Worm (Caenorhabditis elegans) whole organism, mixed stage, embryonic: ENCODE data around the gene rhgf-1.

Experiments used
- ceh-43 ChIP-seq: fragments of 200-800 bp; sonication (Bioruptor generic); optimal IDR thresholded peaks from 2 replicates; lab custom pipeline; 2018; ENCODE audit warnings: mild to moderate bottlenecking, missing genetic modification characterization, moderate library complexity, missing compliant biosample characterization
- elt-3 ChIP-seq: fragments of 150-350 bp; optimal IDR thresholded peaks from 2 replicates; lab custom pipeline; 2014; ENCODE audit warnings: missing biosample characterization, missing genetic modification characterization
- hlh-1 ChIP-seq: fragments of 150-350 bp; optimal IDR thresholded peaks from 2 replicates; lab custom pipeline; 2014; ENCODE audit warnings: missing biosample characterization, missing genetic modification reagents, missing genetic modification characterization
- mep-1 ChIP-seq: fragments of 150-350 bp; optimal IDR thresholded peaks from 2 replicates; lab custom pipeline; 2017; ENCODE audit warnings: missing biosample characterization, missing genetic modification reagents, missing genetic modification characterization, inconsistent platforms
- nhr-237 ChIP-seq: fragments of 150-350 bp; optimal IDR thresholded peaks from 2 replicates; lab custom pipeline; 2014; ENCODE audit warnings: missing biosample characterization, missing genetic modification characterization
- nhr-28 ChIP-seq: fragments of 150-350 bp; optimal IDR thresholded peaks from 2 replicates; lab custom pipeline; 2014; ENCODE audit warnings: missing biosample characterization, missing genetic modification characterization
- pha-4 ChIP-seq: fragments of 150-350 bp; optimal IDR thresholded peaks from 2 replicates; lab custom pipeline; 2018; ENCODE audit warnings: missing biosample characterization, missing genetic modification reagents, missing genetic modification characterization
- sem-2 ChIP-seq: fragments of 200-800 bp; sonication (Bioruptor generic); optimal IDR thresholded peaks from 2 replicates; lab custom pipeline; 2018; ENCODE audit warnings: mild to moderate bottlenecking, missing genetic modification characterization, missing compliant biosample characterization
- snpc-4 ChIP-seq: fragments of 150-350 bp; optimal IDR thresholded peaks from 2 replicates; lab custom pipeline; 2014; ENCODE audit warnings: missing biosample characterization, missing genetic modification characterization
- unc-39 ChIP-seq: fragments of 150-350 bp; optimal IDR thresholded peaks from 2 replicates; lab custom pipeline; 2014; ENCODE audit warnings: missing biosample characterization, missing genetic modification characterization
- unc-62 ChIP-seq: fragments of 150-350 bp; optimal IDR thresholded peaks from 2 replicates; lab custom pipeline; 2014; ENCODE audit warnings: missing biosample characterization, missing genetic modification reagents, missing genetic modification characterization

ce11 chrX:10656604-10657003 is 55.1 kb downstream of the rhgf-1 start:
- TF ChIP-seq unc-39 (no peak), sem-2 (GFP tag; lab: Kevin White, UChicago) (no peak), elt-3 (no peak), nhr-237 (no peak), nhr-28 (tag; lab: Kevin White, UChicago) (no peak), pha-4 (no peak), unc-62 (GFP tag; lab: Kevin White, UChicago) (no peak), snpc-4 (tag; lab: Kevin White, UChicago) (no peak), mep-1 (no peak), hlh-1 (tag; lab: Kevin White, UChicago) (no peak), ceh-43 (GFP tag; lab: Kevin White, UChicago) (no peak)
